Worm (Caenorhabditis elegans) whole organism, L2 larva: Measurements from ENCODE around the gene swsn-4.

Source experiments
- C34F6.9 ChIP-seq: fragments of 150-350 bp; optimal IDR thresholded peaks from 2 replicates; lab custom pipeline; 2014; ENCODE audit warnings: missing biosample characterization, missing genetic modification characterization
- F13H6.1 ChIP-seq: sonication (generic microtip); optimal IDR thresholded peaks from 2 replicates; lab custom pipeline; 2016; ENCODE audit warnings: missing genetic modification characterization, missing compliant biosample characterization
- R02D3.7 ChIP-seq: fragments of 150-350 bp; optimal IDR thresholded peaks from 2 replicates; lab custom pipeline; 2014; ENCODE audit warnings: missing biosample characterization, missing genetic modification characterization
- Y55F3AM.14 ChIP-seq: fragments of 200-800 bp; sonication (Bioruptor generic); optimal IDR thresholded peaks from 2 replicates; lab custom pipeline; 2018; ENCODE audit warnings: mild to moderate bottlenecking, missing genetic modification characterization, missing compliant biosample characterization
- alr-1 ChIP-seq: fragments of 150-350 bp; optimal IDR thresholded peaks from 2 replicates; lab custom pipeline; 2014; ENCODE audit warnings: missing biosample characterization, missing genetic modification characterization
- aly-2 ChIP-seq: fragments of 150-350 bp; optimal IDR thresholded peaks from 2 replicates; lab custom pipeline; 2014; ENCODE audit warnings: missing biosample characterization, missing genetic modification characterization
- ama-1 ChIP-seq: fragments of 150-350 bp; optimal IDR thresholded peaks from 2 replicates; lab custom pipeline; 2018; ENCODE audit warnings: inconsistent platforms
- ceh-82 ChIP-seq: fragments of 150-350 bp; optimal IDR thresholded peaks from 2 replicates; lab custom pipeline; 2014; ENCODE audit warnings: missing biosample characterization, missing genetic modification characterization
- dmd-4 ChIP-seq: sonication (generic microtip); optimal IDR thresholded peaks from 2 replicates; lab custom pipeline; 2017; ENCODE audit warnings: missing biosample characterization, missing genetic modification characterization
- egl-27 ChIP-seq: sonication (generic microtip); optimal IDR thresholded peaks from 3 replicates; lab custom pipeline; 2017; ENCODE audit warnings: missing biosample characterization, missing genetic modification reagents, missing genetic modification characterization
- elt-1 ChIP-seq: fragments of 150-350 bp; optimal IDR thresholded peaks from 2 replicates; lab custom pipeline; 2014; ENCODE audit warnings: missing biosample characterization, missing genetic modification characterization
- elt-3 ChIP-seq: sonication (generic microtip); optimal IDR thresholded peaks from 2 replicates; lab custom pipeline; 2017; ENCODE audit warnings: missing biosample characterization, missing genetic modification characterization
- fos-1 ChIP-seq: fragments of 150-350 bp; optimal IDR thresholded peaks from 2 replicates; lab custom pipeline; 2014; ENCODE audit warnings: missing biosample characterization, missing genetic modification characterization
- gmeb-1 ChIP-seq: fragments of 150-350 bp; optimal IDR thresholded peaks from 2 replicates; lab custom pipeline; 2014; ENCODE audit warnings: missing biosample characterization, missing genetic modification characterization
- lin-11 ChIP-seq: fragments of 150-350 bp; sonication (generic microtip); optimal IDR thresholded peaks from 2 replicates; lab custom pipeline; 2014; ENCODE audit warnings: missing biosample characterization, missing genetic modification characterization, inconsistent platforms, mixed read lengths
- lin-13 ChIP-seq: fragments of 150-350 bp; optimal IDR thresholded peaks from 2 replicates; lab custom pipeline; 2014; ENCODE audit warnings: missing biosample characterization, missing genetic modification reagents, missing genetic modification characterization
- lin-39 ChIP-seq: fragments of 150-350 bp; optimal IDR thresholded peaks from 2 replicates; lab custom pipeline; 2014; ENCODE audit warnings: missing biosample characterization, missing genetic modification reagents, missing genetic modification characterization
- lsy-2 ChIP-seq, 2 experiments: fragments of 150-350 bp in 1 of 2; sonication (generic microtip) in 1 of 2; optimal IDR thresholded peaks; 2 replicates each; lab custom pipeline; 2014 to 2017; ENCODE audit warnings: missing biosample characterization in 2 of 2, missing genetic modification characterization in 2 of 2
- mab-5 ChIP-seq: fragments of 150-350 bp; optimal IDR thresholded peaks from 2 replicates; lab custom pipeline; 2014; ENCODE audit warnings: missing biosample characterization, missing genetic modification characterization
- mbf-1 ChIP-seq: sonication (generic microtip); optimal IDR thresholded peaks from 2 replicates; lab custom pipeline; 2017; ENCODE audit warnings: missing biosample characterization, missing genetic modification characterization
- nhr-10 ChIP-seq: sonication (generic microtip); optimal IDR thresholded peaks from 2 replicates; lab custom pipeline; 2017; ENCODE audit warnings: missing biosample characterization, missing genetic modification characterization
- nhr-11 ChIP-seq: fragments of 150-350 bp; optimal IDR thresholded peaks from 2 replicates; lab custom pipeline; 2014; ENCODE audit warnings: missing biosample characterization, missing genetic modification characterization
- nhr-12 ChIP-seq: fragments of 150-350 bp; optimal IDR thresholded peaks from 2 replicates; lab custom pipeline; 2014; ENCODE audit warnings: missing biosample characterization, missing genetic modification characterization
- nhr-129 ChIP-seq: fragments of 150-350 bp; optimal IDR thresholded peaks from 2 replicates; lab custom pipeline; 2014; ENCODE audit warnings: missing biosample characterization, missing genetic modification characterization
- nhr-21 ChIP-seq: fragments of 150-350 bp; optimal IDR thresholded peaks from 2 replicates; lab custom pipeline; 2014; ENCODE audit warnings: missing biosample characterization, missing genetic modification characterization
- nhr-23 ChIP-seq: fragments of 150-350 bp; optimal IDR thresholded peaks from 2 replicates; lab custom pipeline; 2014; ENCODE audit warnings: missing biosample characterization, missing genetic modification reagents, missing genetic modification characterization
- nhr-237 ChIP-seq: fragments of 150-350 bp; optimal IDR thresholded peaks from 2 replicates; lab custom pipeline; 2014; ENCODE audit warnings: missing biosample characterization, missing genetic modification characterization
- nhr-25 ChIP-seq: fragments of 150-350 bp; sonication (generic microtip); optimal IDR thresholded peaks from 3 replicates; lab custom pipeline; 2014; ENCODE audit warnings: missing biosample characterization, missing genetic modification characterization
- nhr-6 ChIP-seq: fragments of 150-350 bp; optimal IDR thresholded peaks from 2 replicates; lab custom pipeline; 2014; ENCODE audit warnings: missing biosample characterization, missing genetic modification characterization
- nhr-77 ChIP-seq: fragments of 150-350 bp; optimal IDR thresholded peaks from 2 replicates; lab custom pipeline; 2014; ENCODE audit warnings: missing biosample characterization, missing genetic modification characterization
- sem-4 ChIP-seq: fragments of 150-350 bp; optimal IDR thresholded peaks from 2 replicates; lab custom pipeline; 2014; ENCODE audit warnings: missing biosample characterization, missing genetic modification reagents, missing genetic modification characterization
- skn-1 ChIP-seq: sonication (generic microtip); optimal IDR thresholded peaks from 2 replicates; lab custom pipeline; 2017; ENCODE audit warnings: missing biosample characterization, missing genetic modification characterization
- sma-9 ChIP-seq, 2 experiments: fragments of 150-350 bp in 1 of 2; sonication (generic microtip) in 1 of 2; optimal IDR thresholded peaks; 2 replicates each; lab custom pipeline; 2014 to 2016; ENCODE audit warnings: missing genetic modification characterization in 2 of 2, mild to moderate bottlenecking in 1 of 2, missing biosample characterization in 1 of 2, missing compliant biosample characterization in 1 of 2, missing genetic modification reagents in 1 of 2, moderate library complexity in 1 of 2
- snpc-4 ChIP-seq: fragments of 150-350 bp; optimal IDR thresholded peaks from 2 replicates; lab custom pipeline; 2014; ENCODE audit warnings: missing biosample characterization, missing genetic modification characterization
- unc-39 ChIP-seq: fragments of 150-350 bp; optimal IDR thresholded peaks from 2 replicates; lab custom pipeline; 2014; ENCODE audit warnings: missing biosample characterization, missing genetic modification characterization
- unc-55 ChIP-seq: fragments of 150-350 bp; sonication (generic microtip); optimal IDR thresholded peaks from 3 replicates; lab custom pipeline; 2014; ENCODE audit warnings: missing biosample characterization, missing genetic modification reagents, missing genetic modification characterization
- unc-62 ChIP-seq: fragments of 150-350 bp; optimal IDR thresholded peaks from 2 replicates; lab custom pipeline; 2014; ENCODE audit warnings: missing biosample characterization, missing genetic modification reagents, missing genetic modification characterization
- ztf-1 ChIP-seq: fragments of 200-800 bp; sonication (Bioruptor generic); conservative IDR thresholded peaks from 2 replicates; pipeline ENCODE4 v1.3.6; 2022; ENCODE audit warnings: missing genetic modification characterization, missing compliant biosample characterization
- ztf-11 ChIP-seq: sonication (generic microtip); optimal IDR thresholded peaks from 2 replicates; lab custom pipeline; 2017; ENCODE audit warnings: missing biosample characterization, missing genetic modification characterization
- ztf-4 ChIP-seq: fragments of 150-350 bp; optimal IDR thresholded peaks from 2 replicates; lab custom pipeline; 2014; ENCODE audit warnings: missing biosample characterization, missing genetic modification characterization

swsn-4 gene

DNA sequence TGAATTAATAATTGTTTCAGACTA lies at the start of gene swsn-4:
swsn-4 (plus strand) TSS at position 21 of the 24 bp plus-strand sequence.
- TF ChIP-seq sma-9 (GFP tag; optimal IDR thresholded peaks at IDR 0.05; lab: Kevin White, UChicago) (no peak), sma-9 (tag; optimal IDR thresholded peaks at IDR 0.05; lab: Kevin White, UChicago) (no peak), nhr-237 (tag; lab: Kevin White, UChicago) (no peak), mbf-1 (tag; lab: Kevin White, UChicago) (no peak), ztf-11 (tag; lab: Kevin White, UChicago) (no peak), lin-39 (no peak), nhr-77 (no peak), egl-27 (tag; lab: Kevin White, UChicago) (no peak), nhr-6 (tag; lab: Kevin White, UChicago) (no peak), lsy-2 (tag; optimal IDR thresholded peaks at IDR 0.05; lab: Kevin White, UChicago) (no peak), dmd-4 (no peak), elt-3 (tag; lab: Kevin White, UChicago) (no peak), Y55F3AM.14 (GFP tag; lab: Kevin White, UChicago) (no peak), nhr-23 (tag; lab: Kevin White, UChicago) (no peak), mab-5 (tag; lab: Kevin White, UChicago) (no peak), nhr-12 (tag; lab: Kevin White, UChicago) (no peak), aly-2 (no peak), lin-11 (tag; lab: Kevin White, UChicago) (no peak), nhr-25 (tag; lab: Kevin White, UChicago) (no peak), ama-1 (lab: Kevin White, UChicago) (no peak), unc-55 (GFP tag; lab: Kevin White, UChicago) (no peak)
- TF ChIP-seq, all 48 proteins: peak for 0

DNA sequence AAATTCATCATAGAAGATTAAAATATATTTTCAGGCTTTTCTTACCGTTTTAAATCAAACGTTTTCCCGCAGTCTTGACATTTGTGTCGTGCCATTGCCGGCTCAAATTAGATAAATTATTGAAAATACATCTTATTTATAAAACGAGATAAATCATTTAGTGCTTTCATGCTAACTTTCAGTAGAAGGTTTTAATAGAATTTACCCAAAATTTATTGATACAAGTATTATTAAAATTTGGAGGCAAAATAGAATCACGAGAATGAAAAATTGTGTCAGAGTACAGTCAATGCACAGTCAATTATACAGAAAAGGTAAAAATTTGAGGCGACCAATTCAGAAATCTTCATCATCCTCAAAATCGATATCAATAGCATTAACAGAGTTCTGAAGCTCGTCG lies 47.3 kb upstream of the swsn-4 start, which contains the start of gene Y5F2A.4:
Y5F2A.4 (minus strand) TSS at position 101 of the 400 bp plus-strand sequence.
- TF ChIP-seq egl-27 (tag; lab: Kevin White, UChicago) (no peak), lin-13 (GFP tag; lab: Kevin White, UChicago) (no peak), lin-11 (tag; lab: Kevin White, UChicago) (no peak), nhr-10 (tag; lab: Kevin White, UChicago) (no peak), F13H6.1 (tag; lab: Kevin White, UChicago) (no peak), R02D3.7 (tag; lab: Kevin White, UChicago) (no peak), aly-2 (no peak), nhr-6 (tag; lab: Kevin White, UChicago) (no peak), nhr-129 (no peak), alr-1 (tag; lab: Kevin White, UChicago) (no peak), dmd-4 (no peak), gmeb-1 (no peak), C34F6.9 (tag; lab: Kevin White, UChicago) (no peak)

DNA sequence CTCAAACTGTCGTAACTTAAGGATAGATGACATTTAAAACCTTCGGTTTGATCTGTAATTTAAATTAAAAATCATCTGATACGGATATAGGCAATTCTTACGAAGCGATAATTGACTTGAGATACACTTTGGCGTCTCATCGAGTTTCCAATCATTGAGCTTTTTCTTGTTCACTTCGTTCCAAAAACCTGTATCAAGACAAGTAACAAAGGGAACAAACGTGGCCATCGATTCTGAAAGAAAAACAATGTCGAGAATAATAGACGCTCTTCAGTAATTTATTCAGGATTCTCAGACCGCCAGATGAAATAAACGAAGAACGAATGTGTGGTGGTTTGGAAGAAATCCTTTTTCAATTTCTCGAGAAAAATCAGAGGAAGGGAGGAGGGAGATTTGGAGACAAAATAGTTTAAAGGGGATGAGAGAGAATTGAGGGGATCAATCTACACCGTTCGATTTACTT lies 45.0 kb upstream of the swsn-4 start, which contains the start of gene atg-7:
atg-7 (minus strand) TSS at position 233 of the 463 bp plus-strand sequence.
- TF ChIP-seq skn-1 (no peak), lsy-2 (tag; optimal IDR thresholded peaks at IDR 0.05; lab: Kevin White, UChicago) (peak in 1 of 2 experiments; percentile 36), lin-13 (GFP tag; lab: Kevin White, UChicago) (peak; percentile 20), nhr-25 (tag; lab: Kevin White, UChicago) (peak; percentile 18), nhr-129 (peak; percentile 7), nhr-23 (tag; lab: Kevin White, UChicago) (no peak), alr-1 (tag; lab: Kevin White, UChicago) (no peak), aly-2 (no peak), ztf-4 (tag; lab: Kevin White, UChicago) (peak; percentile 41), snpc-4 (no peak), Y55F3AM.14 (GFP tag; lab: Kevin White, UChicago) (peak; percentile 21), ama-1 (lab: Kevin White, UChicago) (peak; percentile 64)

DNA sequence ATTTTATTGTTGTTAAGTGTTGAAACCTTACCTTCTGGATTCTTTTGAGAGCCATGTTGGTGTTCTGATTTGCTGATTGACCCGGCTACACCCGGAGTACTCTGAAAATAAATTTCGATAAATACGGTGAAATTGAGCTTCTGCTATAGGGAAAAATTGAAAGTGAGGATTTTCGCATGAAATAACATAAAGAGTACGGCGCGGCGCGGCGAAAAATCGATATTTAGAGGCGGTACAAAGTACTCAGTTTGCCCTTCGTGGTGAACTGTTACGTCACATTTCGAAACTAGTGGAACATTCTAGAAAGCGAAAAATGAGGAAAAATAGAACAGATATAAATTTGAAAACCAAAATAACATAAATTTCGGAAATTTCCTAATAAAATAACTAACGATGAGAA lies 43.7 kb upstream of the swsn-4 start, which contains the start of gene let-70:
let-70 (minus strand) TSS at position 101 of the 400 bp plus-strand sequence.
- TF ChIP-seq sma-9 (GFP tag; optimal IDR thresholded peaks at IDR 0.05; lab: Kevin White, UChicago) (no peak), sma-9 (tag; optimal IDR thresholded peaks at IDR 0.05; lab: Kevin White, UChicago) (no peak), nhr-129 (peak; percentile 12), unc-55 (GFP tag; lab: Kevin White, UChicago) (no peak), sem-4 (tag; lab: Kevin White, UChicago) (no peak), F13H6.1 (tag; lab: Kevin White, UChicago) (no peak), fos-1 (no peak), mbf-1 (tag; lab: Kevin White, UChicago) (no peak)

DNA sequence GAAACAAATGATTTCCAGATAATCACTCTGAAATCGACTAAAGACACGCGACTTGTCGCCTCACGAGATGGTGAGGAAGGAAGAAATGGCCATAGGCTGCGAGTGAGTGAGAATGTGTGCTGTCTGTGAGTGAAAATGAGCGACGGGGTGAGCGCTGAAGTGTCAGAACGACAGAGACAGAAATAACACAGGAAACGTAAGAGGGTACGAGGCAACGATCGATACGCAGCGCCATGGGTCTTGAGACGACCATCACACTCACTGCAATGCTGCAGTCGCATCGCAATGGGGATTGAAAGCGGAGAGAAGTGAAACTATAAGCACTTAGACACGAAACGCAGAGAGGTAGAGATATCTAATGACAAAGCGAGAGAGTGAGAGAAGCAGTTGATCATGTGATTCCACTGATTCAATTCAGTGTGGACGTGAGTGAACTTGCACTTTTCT lies 43.0 kb upstream of the swsn-4 start:
- TF ChIP-seq sem-4 (tag; lab: Kevin White, UChicago) (peak; percentile 96), nhr-10 (tag; lab: Kevin White, UChicago) (no peak), ceh-82 (tag; lab: Kevin White, UChicago) (peak; percentile 60), ztf-1 (GFP tag; lab: Robert Waterston, UW) (no peak), Y55F3AM.14 (GFP tag; lab: Kevin White, UChicago) (peak; percentile 83), nhr-129 (peak; percentile 98), R02D3.7 (tag; lab: Kevin White, UChicago) (no peak), mbf-1 (tag; lab: Kevin White, UChicago) (no peak), nhr-25 (tag; lab: Kevin White, UChicago) (peak; percentile 94), F13H6.1 (tag; lab: Kevin White, UChicago) (peak; percentile 97), skn-1 (peak; percentile 3), lin-13 (GFP tag; lab: Kevin White, UChicago) (peak; percentile 86), lsy-2 (tag; optimal IDR thresholded peaks at IDR 0.05; lab: Kevin White, UChicago) (peak; percentile 76 to 94), snpc-4 (peak; percentile 62), nhr-21 (peak; percentile 96), lin-39 (peak; percentile 25), elt-1 (tag; lab: Kevin White, UChicago) (no peak), elt-3 (tag; lab: Kevin White, UChicago) (no peak), egl-27 (tag; lab: Kevin White, UChicago) (peak; percentile 93), unc-39 (tag; lab: Kevin White, UChicago) (peak; percentile 27), aly-2 (no peak), nhr-6 (tag; lab: Kevin White, UChicago) (peak; percentile 95), lin-11 (tag; lab: Kevin White, UChicago) (peak; percentile 94), gmeb-1 (peak; percentile 64), nhr-11 (tag; lab: Kevin White, UChicago) (no peak), alr-1 (tag; lab: Kevin White, UChicago) (peak; percentile 62), ama-1 (lab: Kevin White, UChicago) (peak; percentile 90), unc-62 (peak; percentile 21), nhr-237 (tag; lab: Kevin White, UChicago) (no peak)
